Worm (Caenorhabditis elegans) whole organism, young adult: ENCODE data around the gene K05D4.9.

ENCODE experiments used
- B0336.3 ChIP-seq: fragments of 200-800 bp; sonication (Bioruptor generic); IDR thresholded peaks from 2 replicates; pipeline ENCODE4 v1.3.6; 2022; ENCODE audit warnings: missing genetic modification characterization, missing compliant biosample characterization
- D2030.7 ChIP-seq: fragments of 200-800 bp; sonication (Bioruptor generic); IDR thresholded peaks from 2 replicates; pipeline ENCODE4 v1.3.6; 2022; ENCODE audit warnings: missing genetic modification reagents, missing genetic modification characterization, missing compliant biosample characterization
- F10E7.11 ChIP-seq: sonication (generic microtip); optimal IDR thresholded peaks from 2 replicates; lab custom pipeline; 2017; ENCODE audit warnings: mild to moderate bottlenecking, missing genetic modification characterization, moderate library complexity, missing compliant biosample characterization
- F33H1.4 ChIP-seq: fragments of 200-800 bp; sonication (Bioruptor generic); IDR thresholded peaks from 2 replicates; pipeline ENCODE4 v1.3.6; 2022; ENCODE audit warnings: missing genetic modification reagents, missing genetic modification characterization, missing compliant biosample characterization
- F37B4.10 ChIP-seq: fragments of 200-800 bp; sonication (Bioruptor generic); IDR thresholded peaks from 2 replicates; pipeline ENCODE4 v1.3.6; 2022; ENCODE audit warnings: missing genetic modification characterization, missing compliant biosample characterization
- F55B11.4 ChIP-seq: sonication (generic microtip); optimal IDR thresholded peaks from 2 replicates; lab custom pipeline; 2016; ENCODE audit warnings: missing compliant biosample characterization, missing genetic modification characterization, borderline replicate concordance; ENCODE audit not compliant: insufficient read depth
- F57A8.1 ChIP-seq: fragments of 200-800 bp; sonication (Bioruptor generic); optimal IDR thresholded peaks from 2 replicates; lab custom pipeline; 2018; ENCODE audit warnings: mild to moderate bottlenecking, missing genetic modification characterization, moderate library complexity, missing compliant biosample characterization
- Y67H2A.10 ChIP-seq: fragments of 200-800 bp; sonication (Bioruptor generic); conservative IDR thresholded peaks from 2 replicates; pipeline ENCODE4 v1.3.6; 2022; ENCODE audit warnings: missing genetic modification reagents, missing genetic modification characterization, missing compliant biosample characterization
- Y79H2A.3 ChIP-seq: fragments of 200-800 bp; sonication (Bioruptor generic); conservative IDR thresholded peaks from 2 replicates; pipeline ENCODE4 v1.3.6; 2022; ENCODE audit warnings: missing genetic modification reagents, missing genetic modification characterization, missing compliant biosample characterization
- atf-7 ChIP-seq: sonication (generic microtip); optimal IDR thresholded peaks from 2 replicates; lab custom pipeline; 2017; ENCODE audit warnings: mild to moderate bottlenecking, missing genetic modification characterization, missing compliant biosample characterization
- bed-1 ChIP-seq: fragments of 200-800 bp; sonication (Bioruptor generic); IDR thresholded peaks from 2 replicates; pipeline ENCODE4 v1.3.6; 2022; ENCODE audit warnings: missing genetic modification reagents, missing genetic modification characterization, missing compliant biosample characterization
- ceh-58 ChIP-seq: fragments of 200-800 bp; sonication (Bioruptor generic); IDR thresholded peaks from 2 replicates; pipeline ENCODE4 v1.3.6; 2022; ENCODE audit warnings: missing genetic modification characterization, missing compliant biosample characterization
- chd-7 ChIP-seq: sonication (generic microtip); optimal IDR thresholded peaks from 2 replicates; lab custom pipeline; 2016; ENCODE audit warnings: mild to moderate bottlenecking, missing genetic modification characterization, moderate library complexity, missing compliant biosample characterization
- dpl-1 ChIP-seq: fragments of 150-350 bp; optimal IDR thresholded peaks from 2 replicates; lab custom pipeline; 2014; ENCODE audit warnings: missing biosample characterization, missing genetic modification reagents, missing genetic modification characterization
- egl-44 ChIP-seq: fragments of 200-800 bp; sonication (Bioruptor generic); IDR thresholded peaks from 2 replicates; pipeline ENCODE4 v1.3.6; 2022; ENCODE audit warnings: missing genetic modification reagents, missing genetic modification characterization, missing compliant biosample characterization
- fkh-3 ChIP-seq: sonication (generic microtip); optimal IDR thresholded peaks from 2 replicates; lab custom pipeline; 2016; ENCODE audit warnings: mild to moderate bottlenecking, missing genetic modification characterization, missing compliant biosample characterization
- him-1 ChIP-seq: sonication (generic microtip); optimal IDR thresholded peaks from 2 replicates; lab custom pipeline; 2016; ENCODE audit warnings: missing genotype, missing genetic modification reagents, missing genetic modification characterization, missing compliant biosample characterization
- hmg-20 ChIP-seq: fragments of 200-800 bp; sonication (Bioruptor generic); IDR thresholded peaks from 2 replicates; pipeline ENCODE4 v1.3.6; 2022; ENCODE audit warnings: missing genetic modification reagents, missing genetic modification characterization, missing compliant biosample characterization
- hsf-1 ChIP-seq: fragments of 200-800 bp; sonication (Bioruptor generic); IDR thresholded peaks from 2 replicates; pipeline ENCODE4 v1.3.6; 2022; ENCODE audit warnings: missing genetic modification reagents, missing genetic modification characterization, missing compliant biosample characterization
- lin-40 ChIP-seq: sonication (generic microtip); optimal IDR thresholded peaks from 2 replicates; lab custom pipeline; 2016; ENCODE audit warnings: missing genetic modification characterization, mild to moderate bottlenecking, missing compliant biosample characterization, missing genotype, missing genetic modification reagents
- lin-54 ChIP-seq: fragments of 200-800 bp; sonication (Bioruptor generic); optimal IDR thresholded peaks from 2 replicates; lab custom pipeline; 2018; ENCODE audit warnings: mild to moderate bottlenecking, missing genetic modification characterization, missing compliant biosample characterization
- madf-3 ChIP-seq: fragments of 200-800 bp; sonication (Bioruptor generic); IDR thresholded peaks from 2 replicates; pipeline ENCODE4 v1.3.6; 2022; ENCODE audit warnings: missing genetic modification reagents, missing genetic modification characterization, missing compliant biosample characterization
- mel-28 ChIP-seq: sonication (generic microtip); optimal IDR thresholded peaks from 2 replicates; lab custom pipeline; 2016; ENCODE audit warnings: borderline replicate concordance, mild to moderate bottlenecking, missing genetic modification characterization, missing compliant biosample characterization
- mxl-1 ChIP-seq: sonication (generic microtip); optimal IDR thresholded peaks from 2 replicates; lab custom pipeline; 2016; ENCODE audit warnings: missing genetic modification characterization, missing compliant biosample characterization
- nfya-1 ChIP-seq: sonication (generic microtip); optimal IDR thresholded peaks from 2 replicates; lab custom pipeline; 2017; ENCODE audit warnings: antibody characterized with exemption, missing compliant biosample characterization, missing genetic modification characterization, borderline replicate concordance; ENCODE audit not compliant: insufficient read depth
- nfyb-1 ChIP-seq: fragments of 200-800 bp; sonication (Bioruptor generic); IDR thresholded peaks from 2 replicates; pipeline ENCODE4 v1.3.6; 2022; ENCODE audit warnings: missing genetic modification reagents, missing genetic modification characterization, missing compliant biosample characterization
- nhr-179 ChIP-seq: sonication (generic microtip); optimal IDR thresholded peaks from 2 replicates; lab custom pipeline; 2016; ENCODE audit warnings: mild to moderate bottlenecking, missing genetic modification characterization, missing compliant biosample characterization
- nhr-27 ChIP-seq: fragments of 200-800 bp; sonication (Bioruptor generic); optimal IDR thresholded peaks from 2 replicates; lab custom pipeline; 2018; ENCODE audit warnings: mild to moderate bottlenecking, missing genetic modification characterization, moderate library complexity, missing compliant biosample characterization
- nhr-90 ChIP-seq: sonication (generic microtip); optimal IDR thresholded peaks from 2 replicates; lab custom pipeline; 2016; ENCODE audit warnings: missing genotype, mild to moderate bottlenecking, missing genetic modification characterization, missing compliant biosample characterization
- rpc-1 ChIP-seq, 2 experiments: fragments of 150-350 bp in 1 of 2; sonication (generic microtip) in 1 of 2; optimal IDR thresholded peaks; 2 replicates each; lab custom pipeline; 2014 to 2018; ENCODE audit warnings: missing biosample characterization in 1 of 2, missing genetic modification characterization in 1 of 2, missing genetic modification reagents in 1 of 2, missing genotype in 1 of 2
- sdz-38 ChIP-seq: sonication (generic microtip); optimal IDR thresholded peaks from 2 replicates; lab custom pipeline; 2016; ENCODE audit warnings: missing genotype, missing genetic modification characterization, missing compliant biosample characterization
- snpc-4 ChIP-seq, 5 experiments: fragments of 150-350 bp in 1 of 5; sonication (generic microtip) in 4 of 5; optimal IDR thresholded peaks; 2 replicates each; lab custom pipeline; 2014 to 2018; ENCODE audit warnings: missing genetic modification characterization in 5 of 5, missing biosample characterization in 3 of 5, antibody characterized with exemption in 2 of 5, mild to moderate bottlenecking in 2 of 5, missing compliant biosample characterization in 2 of 5, missing genotype in 2 of 5, moderate library complexity in 2 of 5, missing genetic modification reagents in 1 of 5
- sptf-2 ChIP-seq: fragments of 200-800 bp; sonication (Bioruptor generic); optimal IDR thresholded peaks from 2 replicates; lab custom pipeline; 2018; ENCODE audit warnings: mild to moderate bottlenecking, missing genetic modification characterization, missing compliant biosample characterization
- unc-130 ChIP-seq: sonication (generic microtip); optimal IDR thresholded peaks from 2 replicates; lab custom pipeline; 2016; ENCODE audit warnings: missing genetic modification reagents, missing genetic modification characterization, missing compliant biosample characterization
- ztf-22 ChIP-seq: fragments of 200-800 bp; sonication (Bioruptor generic); optimal IDR thresholded peaks from 2 replicates; lab custom pipeline; 2018; ENCODE audit warnings: mild to moderate bottlenecking, missing genetic modification characterization, moderate library complexity, missing compliant biosample characterization
- ztf-28 ChIP-seq: fragments of 200-800 bp; sonication (Bioruptor generic); IDR thresholded peaks from 2 replicates; pipeline ENCODE4 v1.3.6; 2022; ENCODE audit warnings: missing genetic modification reagents, missing genetic modification characterization, missing compliant biosample characterization
- ztf-6 ChIP-seq: fragments of 200-800 bp; sonication (Bioruptor generic); IDR thresholded peaks from 2 replicates; pipeline ENCODE4 v1.3.6; 2022; ENCODE audit warnings: missing genetic modification reagents, missing genetic modification characterization, missing compliant biosample characterization

The K05D4.9 gene

DNA sequence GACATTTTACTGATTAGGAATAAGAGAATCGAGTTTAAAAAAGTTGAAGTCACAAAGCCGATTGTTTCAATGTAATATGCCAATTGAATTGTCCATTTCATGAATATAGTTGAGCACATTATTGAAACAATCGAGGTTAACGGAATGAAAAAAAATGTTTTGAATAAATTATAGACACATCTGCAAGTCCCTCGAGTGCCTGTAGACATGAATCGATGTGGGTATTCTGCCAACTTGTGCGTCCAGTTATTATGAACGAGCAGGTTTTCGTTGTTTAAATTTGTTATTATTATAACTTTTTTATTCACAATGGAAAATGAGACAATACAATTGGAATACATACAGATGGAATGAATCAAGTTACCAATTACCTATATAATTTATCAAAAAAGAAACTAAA, 13.2 kb downstream of the K05D4.9 start, which contains the start of gene str-99 (continued):
- TF ChIP-seq ztf-22 (GFP tag; lab: Kevin White, UChicago) (no peak), lin-40 (tag; lab: Kevin White, UChicago) (no peak)

DNA sequence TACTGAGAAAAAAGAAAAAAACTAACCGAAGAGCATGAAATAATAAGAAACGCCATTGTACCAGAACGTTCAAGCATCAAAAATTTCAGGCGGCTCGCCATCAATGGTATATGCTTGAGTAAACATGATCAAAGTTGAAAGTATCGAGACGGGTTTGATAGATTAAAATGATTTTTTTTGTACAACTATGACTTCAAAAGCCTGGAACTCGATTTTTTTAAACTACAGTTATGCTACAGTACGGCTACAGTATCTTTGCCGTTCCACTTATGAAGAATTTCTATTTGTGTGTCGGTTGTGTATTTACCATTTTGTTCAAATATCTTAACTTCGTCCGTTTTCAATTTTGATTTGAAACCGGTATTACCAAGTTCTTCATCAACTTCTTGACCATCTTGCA, 16.5 kb downstream of the K05D4.9 start, which contains the start of gene str-97:
str-97 (minus strand) TSS at position 101 of the 400 bp plus-strand sequence.
- no peak for TF ChIP-seq sptf-2 (GFP tag; lab: Kevin White, UChicago)
- no peak for TF ChIP-seq atf-7 (tag; lab: Kevin White, UChicago)
- no peak for TF ChIP-seq nhr-179 (tag; lab: Kevin White, UChicago)
- TF ChIP-seq him-1 = no peak
- no peak for TF ChIP-seq nhr-27 (tag; lab: Kevin White, UChicago)
- no peak for TF ChIP-seq unc-130 (GFP tag; lab: Kevin White, UChicago)
- no peak for TF ChIP-seq nfya-1
- TF ChIP-seq F10E7.11 = no peak
- TF ChIP-seq dpl-1 (GFP tag; lab: Kevin White, UChicago) = no peak
- no peak for TF ChIP-seq ztf-6 (GFP tag; lab: Robert Waterston, UW)
- TF ChIP-seq F33H1.4 (GFP tag; lab: Robert Waterston, UW) = no peak
- TF ChIP-seq hsf-1 (GFP tag; lab: Robert Waterston, UW) = no peak
- TF ChIP-seq F55B11.4 (tag; lab: Kevin White, UChicago) = no peak
- no peak for TF ChIP-seq B0336.3 (GFP tag; lab: Robert Waterston, UW)

DNA sequence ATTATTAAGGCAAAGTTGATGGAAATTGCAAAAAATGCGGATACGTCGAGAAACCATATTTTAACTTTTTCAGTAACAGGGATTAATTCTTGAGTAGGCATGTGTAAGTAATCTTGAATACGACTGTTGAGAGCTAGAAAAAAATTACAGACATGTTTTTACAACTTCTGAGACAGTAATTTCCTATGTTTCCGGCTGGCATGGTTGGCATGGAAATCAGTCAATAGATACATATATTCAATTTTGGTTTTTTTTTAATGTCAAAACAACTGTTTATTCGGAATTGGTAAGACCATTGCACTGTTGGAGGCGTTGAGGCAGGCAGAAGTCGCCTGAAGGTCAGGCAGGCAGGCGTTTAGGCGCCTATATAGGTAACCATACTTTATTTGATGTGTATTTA, 18.2 kb downstream of the K05D4.9 start, which contains the start of gene str-254:
str-254 (minus strand) TSS at position 101 of the 400 bp plus-strand sequence.
- TF ChIP-seq ztf-28 (GFP tag; lab: Robert Waterston, UW) = no peak
- no peak for TF ChIP-seq nhr-90
- no peak for TF ChIP-seq lin-54 (GFP tag; lab: Kevin White, UChicago)
- no peak for TF ChIP-seq ceh-58 (GFP tag; lab: Robert Waterston, UW)
- TF ChIP-seq egl-44 (GFP tag; lab: Robert Waterston, UW) = no peak
- no peak for TF ChIP-seq snpc-4 (GFP tag; optimal IDR thresholded peaks at IDR 0.05; lab: Kevin White, UChicago)
- no peak for TF ChIP-seq snpc-4 (tag; optimal IDR thresholded peaks at IDR 0.05; lab: Kevin White, UChicago)
- no peak for TF ChIP-seq Y79H2A.3 (GFP tag; lab: Robert Waterston, UW)
- TF ChIP-seq nfyb-1 (GFP tag; lab: Robert Waterston, UW) = no peak
- no peak for TF ChIP-seq madf-3 (GFP tag; lab: Robert Waterston, UW)
- no peak for TF ChIP-seq bed-1 (GFP tag; lab: Robert Waterston, UW)
- TF ChIP-seq him-1 = no peak
- no peak for TF ChIP-seq F10E7.11
- no peak for TF ChIP-seq mxl-1
- no peak for TF ChIP-seq D2030.7 (GFP tag; lab: Robert Waterston, UW)
- no peak for TF ChIP-seq F55B11.4 (tag; lab: Kevin White, UChicago)
- TF ChIP-seq fkh-3 (tag; lab: Kevin White, UChicago) = no peak
- no peak for TF ChIP-seq F57A8.1
- no peak for TF ChIP-seq sdz-38 (tag; lab: Kevin White, UChicago)

DNA sequence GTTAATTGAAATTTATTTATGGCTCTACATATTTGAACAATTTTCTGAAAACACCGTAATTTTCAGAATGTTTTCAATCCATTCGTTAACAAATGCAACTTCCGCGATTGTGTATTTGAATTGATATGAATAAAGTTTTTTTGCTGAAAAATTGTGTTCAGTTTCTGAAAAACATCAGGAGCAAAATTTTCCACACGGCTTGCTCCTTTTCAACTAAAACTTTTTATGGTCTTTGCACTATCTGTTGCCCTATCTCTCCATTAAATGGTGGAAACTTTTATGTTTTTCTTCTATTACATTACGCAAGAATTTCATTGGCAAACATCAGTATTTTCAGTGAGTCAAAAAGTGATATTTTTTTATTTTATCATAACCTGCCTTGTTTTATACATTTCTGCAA, 22.8 kb downstream of the K05D4.9 start, which contains the start of gene F10A3.4:
F10A3.4 (plus strand) TSS at position 301 of the 400 bp plus-strand sequence.
- TF ChIP-seq hmg-20 (GFP tag; lab: Robert Waterston, UW) = no peak
- no peak for TF ChIP-seq Y67H2A.10 (GFP tag; lab: Robert Waterston, UW)
- TF ChIP-seq F37B4.10 (GFP tag; lab: Robert Waterston, UW) = no peak
- no peak for TF ChIP-seq rpc-1 (optimal IDR thresholded peaks at IDR 0.05; lab: Kevin White, UChicago)
- TF ChIP-seq rpc-1 (tag; optimal IDR thresholded peaks at IDR 0.05; lab: Kevin White, UChicago) = no peak
- no peak for TF ChIP-seq chd-7 (tag; lab: Kevin White, UChicago)
- TF ChIP-seq mel-28 (tag; lab: Kevin White, UChicago) = no peak
